Fruit fly (Drosophila melanogaster) whole organism, prepupa: Measurements from ENCODE around the gene CG32024.

ENCODE experiments used
- Blimp-1 ChIP-seq: fragments of 200-800 bp; sonication (Bioruptor generic); optimal IDR thresholded peaks from 3 replicates; lab custom pipeline; 2017; ENCODE audit warnings: missing biosample characterization, missing genetic modification characterization, mild to moderate bottlenecking, moderate library complexity, missing genetic modification reagents
- CG10631 ChIP-seq: fragments of 200-800 bp; sonication (Bioruptor generic); optimal IDR thresholded peaks from 2 replicates; lab custom pipeline; 2016; ENCODE audit warnings: missing biosample characterization, missing genetic modification characterization
- CG10669 ChIP-seq: fragments of 200-800 bp; sonication (Bioruptor generic); optimal IDR thresholded peaks from 3 replicates; lab custom pipeline; 2018; ENCODE audit warnings: missing biosample characterization, mild to moderate bottlenecking, missing genetic modification characterization, moderate library complexity
- CG11762 ChIP-seq: fragments of 200-800 bp; sonication (Bioruptor generic); optimal IDR thresholded peaks from 3 replicates; lab custom pipeline; 2016; ENCODE audit warnings: missing biosample characterization, missing genetic modification characterization; ENCODE audit not compliant: insufficient read depth
- CG11902 ChIP-seq: fragments of 200-800 bp; sonication (Bioruptor generic); optimal IDR thresholded peaks from 3 replicates; lab custom pipeline; 2016; ENCODE audit warnings: missing biosample characterization, missing genetic modification characterization
- CG15336 ChIP-seq: fragments of 200-800 bp; sonication (Bioruptor generic); IDR thresholded peaks from 2 replicates; pipeline ENCODE4 v1.3.6; 2022; ENCODE audit warnings: missing biosample characterization, missing genetic modification characterization
- CG16779 ChIP-seq: fragments of 200-800 bp; sonication (Bioruptor generic); optimal IDR thresholded peaks from 3 replicates; lab custom pipeline; 2017; ENCODE audit warnings: missing biosample characterization, mild to moderate bottlenecking, missing genetic modification characterization
- CG3032 ChIP-seq: fragments of 200-800 bp; optimal IDR thresholded peaks from 2 replicates; lab custom pipeline; 2019; ENCODE audit warnings: missing biosample characterization, mild to moderate bottlenecking, missing genetic modification characterization, moderate library complexity
- CG34406 ChIP-seq: fragments of 200-800 bp; sonication (Bioruptor generic); optimal IDR thresholded peaks from 3 replicates; lab custom pipeline; 2016; ENCODE audit warnings: missing biosample characterization, missing genetic modification characterization
- CG3919 ChIP-seq: fragments of 200-800 bp; sonication (Bioruptor generic); optimal IDR thresholded peaks from 3 replicates; lab custom pipeline; 2016; ENCODE audit warnings: missing biosample characterization, missing genetic modification characterization
- CG4318 ChIP-seq: fragments of 200-800 bp; sonication (Bioruptor generic); optimal IDR thresholded peaks from 3 replicates; lab custom pipeline; 2017; ENCODE audit warnings: missing biosample characterization, mild to moderate bottlenecking, missing genetic modification characterization
- CG6163 ChIP-seq: fragments of 200-800 bp; sonication (Bioruptor generic); IDR thresholded peaks from 3 replicates; pipeline ENCODE4 v1.3.6; 2022; ENCODE audit warnings: missing biosample characterization, missing genetic modification characterization
- CG6276 ChIP-seq: fragments of 200-800 bp; sonication (Bioruptor generic); optimal IDR thresholded peaks from 2 replicates; lab custom pipeline; 2017; ENCODE audit warnings: missing biosample characterization, mild to moderate bottlenecking, missing genetic modification characterization
- CG6808 ChIP-seq: fragments of 200-800 bp; sonication (Bioruptor generic); optimal IDR thresholded peaks from 3 replicates; lab custom pipeline; 2017; ENCODE audit warnings: missing biosample characterization, missing genetic modification characterization, mild to moderate bottlenecking, moderate library complexity, missing genetic modification reagents
- CG6854 ChIP-seq: fragments of 200-800 bp; sonication (Bioruptor generic); optimal IDR thresholded peaks from 2 replicates; lab custom pipeline; 2017; ENCODE audit warnings: missing biosample characterization, mild to moderate bottlenecking, missing genetic modification characterization
- CG8319 ChIP-seq: fragments of 200-800 bp; sonication (Bioruptor generic); optimal IDR thresholded peaks from 3 replicates; lab custom pipeline; 2016; ENCODE audit warnings: missing biosample characterization, missing genetic modification characterization
- CG8632 ChIP-seq: fragments of 200-800 bp; sonication (Bioruptor generic); optimal IDR thresholded peaks from 3 replicates; lab custom pipeline; 2016; ENCODE audit warnings: missing biosample characterization, missing genetic modification characterization
- CG9139 ChIP-seq: fragments of 200-800 bp; sonication (Bioruptor generic); optimal IDR thresholded peaks from 3 replicates; lab custom pipeline; 2017; ENCODE audit warnings: missing biosample characterization, mild to moderate bottlenecking, missing genetic modification characterization
- Eip78C ChIP-seq: fragments of 200-800 bp; sonication (Bioruptor generic); peaks from one replicate; lab custom pipeline; 2016; ENCODE audit warnings: missing biosample characterization, missing genetic modification characterization
- Ets21C ChIP-seq: fragments of 200-800 bp; sonication (Bioruptor generic); optimal IDR thresholded peaks from 3 replicates; lab custom pipeline; 2016; ENCODE audit warnings: missing biosample characterization, missing genetic modification characterization
- Ets96B ChIP-seq: fragments of 200-800 bp; optimal IDR thresholded peaks from 2 replicates; lab custom pipeline; 2019; ENCODE audit warnings: missing biosample characterization, mild to moderate bottlenecking, missing genetic modification characterization, moderate library complexity
- Gug ChIP-seq: fragments of 200-800 bp; sonication (Bioruptor generic); IDR thresholded peaks from 2 replicates; pipeline ENCODE4 v1.3.6; 2022; ENCODE audit warnings: missing biosample characterization, missing genetic modification characterization
- OdsH ChIP-seq: fragments of 200-800 bp; sonication (Bioruptor generic); optimal IDR thresholded peaks from 3 replicates; lab custom pipeline; 2016; ENCODE audit warnings: missing biosample characterization, missing genetic modification characterization
- Sox102F ChIP-seq: fragments of 200-800 bp; sonication (Bioruptor generic); optimal IDR thresholded peaks from 2 replicates; lab custom pipeline; 2016; ENCODE audit warnings: missing biosample characterization, mild to moderate bottlenecking, missing genetic modification characterization
- Sox14 ChIP-seq: fragments of 200-800 bp; sonication (Bioruptor generic); optimal IDR thresholded peaks from 3 replicates; lab custom pipeline; 2016; ENCODE audit warnings: missing biosample characterization, missing genetic modification characterization
- Sox15 ChIP-seq: fragments of 200-800 bp; sonication (Bioruptor generic); optimal IDR thresholded peaks from 3 replicates; lab custom pipeline; 2016; ENCODE audit warnings: missing biosample characterization, missing genetic modification characterization
- acj6 ChIP-seq: fragments of 200-800 bp; sonication (Bioruptor generic); optimal IDR thresholded peaks from 3 replicates; lab custom pipeline; 2016; ENCODE audit warnings: missing biosample characterization, missing genetic modification characterization
- cyc ChIP-seq: fragments of 200-800 bp; sonication (Bioruptor generic); optimal IDR thresholded peaks from 3 replicates; lab custom pipeline; 2016; ENCODE audit warnings: missing biosample characterization, missing genetic modification characterization
- dac ChIP-seq: fragments of 200-800 bp; sonication (Bioruptor generic); optimal IDR thresholded peaks from 2 replicates; lab custom pipeline; 2017; ENCODE audit warnings: missing biosample characterization, mild to moderate bottlenecking, missing genetic modification characterization
- dsx ChIP-seq: fragments of 200-800 bp; optimal IDR thresholded peaks from 3 replicates; lab custom pipeline; 2019; ENCODE audit warnings: missing biosample characterization, mild to moderate bottlenecking, missing genetic modification characterization, moderate library complexity; ENCODE audit not compliant: poor library complexity, severe bottlenecking
- esn ChIP-seq: fragments of 200-800 bp; sonication (Bioruptor generic); optimal IDR thresholded peaks from 2 replicates; lab custom pipeline; 2016; ENCODE audit warnings: missing biosample characterization, mild to moderate bottlenecking, missing genetic modification characterization, moderate library complexity
- fd59A ChIP-seq: fragments of 200-800 bp; sonication (Bioruptor generic); optimal IDR thresholded peaks from 2 replicates; lab custom pipeline; 2017; ENCODE audit warnings: missing biosample characterization, mild to moderate bottlenecking, missing genetic modification characterization, missing genetic modification reagents
- fd85E ChIP-seq: fragments of 200-800 bp; sonication (Bioruptor generic); optimal IDR thresholded peaks from 3 replicates; lab custom pipeline; 2016; ENCODE audit warnings: missing biosample characterization, missing genetic modification characterization
- fkh ChIP-seq: fragments of 200-800 bp; sonication (Bioruptor generic); optimal IDR thresholded peaks from 3 replicates; lab custom pipeline; 2017; ENCODE audit warnings: missing biosample characterization, mild to moderate bottlenecking, missing genetic modification characterization, moderate library complexity
- net ChIP-seq: fragments of 200-800 bp; sonication (Bioruptor generic); optimal IDR thresholded peaks from 3 replicates; lab custom pipeline; 2016; ENCODE audit warnings: missing biosample characterization, missing genetic modification characterization
- ss ChIP-seq, 2 experiments: fragments of 200-800 bp; sonication (Bioruptor generic); optimal IDR thresholded peaks; 2 replicates in 1 of 2; 3 replicates in 1 of 2; lab custom pipeline; 2017 to 2018; ENCODE audit warnings: mild to moderate bottlenecking in 2 of 2, missing biosample characterization in 2 of 2, missing genetic modification characterization in 2 of 2, moderate library complexity in 1 of 2
- topi ChIP-seq: fragments of 200-800 bp; sonication (Bioruptor generic); optimal IDR thresholded peaks from 3 replicates; lab custom pipeline; 2016; ENCODE audit warnings: missing biosample characterization, missing genetic modification characterization
- vri ChIP-seq: fragments of 200-800 bp; sonication (Bioruptor generic); optimal IDR thresholded peaks from 3 replicates; lab custom pipeline; 2016; ENCODE audit warnings: missing biosample characterization, mild to moderate bottlenecking, missing genetic modification characterization

The CG32024 gene

dm6 chr3L:8767876-8768275 lies 39.5 kb upstream of the CG32024 start (continued):
- TF ChIP-seq dsx (GFP tag; lab: Kevin White, UChicago): peak; percentile 47
- peak; percentile 95 for TF ChIP-seq Eip78C (GFP tag; lab: Kevin White, UChicago)
- peak; percentile 67 for TF ChIP-seq CG11762 (GFP tag; lab: Kevin White, UChicago)
- peak; percentile 73 for TF ChIP-seq Sox15 (GFP tag; lab: Kevin White, UChicago)
- peak; percentile 72 for TF ChIP-seq Ets96B (tag; lab: Kevin White, UChicago)
- TF ChIP-seq fd85E (GFP tag; lab: Kevin White, UChicago): no peak
- TF ChIP-seq CG34406 (GFP tag; lab: Kevin White, UChicago): peak; percentile 65
- TF ChIP-seq Ets21C (GFP tag; lab: Kevin White, UChicago): peak; percentile 57
- TF ChIP-seq CG11902 (GFP tag; lab: Kevin White, UChicago): peak; percentile 63
- TF ChIP-seq fd59A (GFP tag; lab: Kevin White, UChicago): peak; percentile 72
- TF ChIP-seq cyc (GFP tag; lab: Kevin White, UChicago): peak; percentile 56
- peak; percentile 35 to 71 for TF ChIP-seq ss (GFP tag; optimal IDR thresholded peaks at IDR 0.05; lab: Kevin White, UChicago)
- TF ChIP-seq CG10631 (GFP tag; lab: Kevin White, UChicago): peak; percentile 66
- TF ChIP-seq esn (GFP tag; lab: Kevin White, UChicago): peak; percentile 70
- peak; percentile 35 for TF ChIP-seq CG16779 (tag; lab: Kevin White, UChicago)
- peak; percentile 48; the same call in 1 of the 2 replicates for TF ChIP-seq Gug (GFP tag; lab: Robert Waterston, UW)
- peak; percentile 12 for TF ChIP-seq Blimp-1
- peak; percentile 62 for TF ChIP-seq CG15336
- TF ChIP-seq net (GFP tag; lab: Kevin White, UChicago): peak; percentile 79
- peak; percentile 73 for TF ChIP-seq acj6 (GFP tag; lab: Kevin White, UChicago)
- TF ChIP-seq CG6163 (GFP tag; lab: Robert Waterston, UW): peak; percentile 65
- TF ChIP-seq CG3032 (tag; lab: Kevin White, UChicago): peak; percentile 69
- TF ChIP-seq topi (GFP tag; lab: Kevin White, UChicago): peak; percentile 69
- TF ChIP-seq vri: peak; percentile 45
- TF ChIP-seq CG6276 (GFP tag; lab: Kevin White, UChicago): peak; percentile 74
- peak; percentile 74 for TF ChIP-seq CG3919 (GFP tag; lab: Kevin White, UChicago)
- peak; percentile 75 for TF ChIP-seq Sox14 (GFP tag; lab: Kevin White, UChicago)

dm6 chr3L:8770616-8771229 lies 36.7 kb upstream of the CG32024 start:
- TF ChIP-seq Sox15 (GFP tag; lab: Kevin White, UChicago) (no peak), fkh (GFP tag; lab: Kevin White, UChicago) (peak; percentile 61), Ets21C (GFP tag; lab: Kevin White, UChicago) (no peak), Sox102F (GFP tag; lab: Kevin White, UChicago) (no peak), CG8319 (no peak), OdsH (GFP tag; lab: Kevin White, UChicago) (no peak), Eip78C (GFP tag; lab: Kevin White, UChicago) (peak; percentile 9), CG4318 (no peak), CG9139 (GFP tag; lab: Kevin White, UChicago) (no peak), CG8632 (no peak), CG6163 (GFP tag; lab: Robert Waterston, UW) (no peak), CG6276 (GFP tag; lab: Kevin White, UChicago) (no peak), CG6808 (GFP tag; lab: Kevin White, UChicago) (no peak), dac (GFP tag; lab: Kevin White, UChicago) (no peak), CG6854 (GFP tag; lab: Kevin White, UChicago) (no peak), Blimp-1 (no peak), CG10669 (GFP tag; lab: Kevin White, UChicago) (no peak)
